Worm (Caenorhabditis elegans) whole organism, L1 larva: ENCODE measurements around the gene F32H5.1.
A peak's percentile ranks its signal among the peaks of the same experiment; 100 is the strongest.

Experiments used
- C04F5.9 ChIP-seq: sonication (generic microtip); optimal IDR thresholded peaks from 2 replicates; lab custom pipeline; 2016; ENCODE audit warnings: missing genetic modification characterization, missing compliant biosample characterization
- C16A3.4 ChIP-seq: fragments of 150-350 bp; optimal IDR thresholded peaks from 2 replicates; lab custom pipeline; 2014; ENCODE audit warnings: missing biosample characterization, missing genetic modification characterization
- C34B4.2 ChIP-seq: sonication (generic microtip); optimal IDR thresholded peaks from 2 replicates; lab custom pipeline; 2017; ENCODE audit warnings: mild to moderate bottlenecking, missing genetic modification characterization, missing compliant biosample characterization
- aha-1 ChIP-seq: fragments of 150-350 bp; optimal IDR thresholded peaks from 2 replicates; lab custom pipeline; 2014; ENCODE audit warnings: missing biosample characterization, missing genetic modification characterization
- alr-1 ChIP-seq: fragments of 200-800 bp; sonication (Bioruptor generic); optimal IDR thresholded peaks from 2 replicates; lab custom pipeline; 2018; ENCODE audit warnings: borderline replicate concordance, mild to moderate bottlenecking, missing genetic modification characterization, missing compliant biosample characterization
- ama-1 ChIP-seq: fragments of 150-350 bp; optimal IDR thresholded peaks from 2 replicates; lab custom pipeline; 2014
- blmp-1 ChIP-seq: fragments of 150-350 bp; optimal IDR thresholded peaks from 2 replicates; lab custom pipeline; 2014; ENCODE audit warnings: missing biosample characterization, missing genetic modification characterization
- ceh-63 ChIP-seq: fragments of 200-800 bp; sonication (Bioruptor generic); optimal IDR thresholded peaks from 2 replicates; lab custom pipeline; 2018; ENCODE audit warnings: mild to moderate bottlenecking, missing genetic modification characterization, missing compliant biosample characterization
- ceh-82 ChIP-seq, 3 experiments: fragments of 150-350 bp in 1 of 3; sonication (generic microtip) in 2 of 3; optimal IDR thresholded peaks; 2 replicates each; lab custom pipeline; 2014 to 2017; ENCODE audit warnings: missing biosample characterization in 3 of 3, missing genetic modification characterization in 3 of 3
- ceh-88 ChIP-seq: fragments of 200-800 bp; sonication (Bioruptor generic); IDR thresholded peaks from 2 replicates; pipeline ENCODE4 v1.3.6; 2022; ENCODE audit warnings: missing genetic modification characterization, missing compliant biosample characterization
- ceh-90 ChIP-seq: sonication (generic microtip); optimal IDR thresholded peaks from 2 replicates; lab custom pipeline; 2016; ENCODE audit warnings: missing genetic modification characterization, missing compliant biosample characterization
- dpl-1 ChIP-seq, 3 experiments: fragments of 150-350 bp in 2 of 3; sonication (generic microtip) in 1 of 3; optimal IDR thresholded peaks; 2 replicates each; lab custom pipeline; 2014 to 2017; ENCODE audit warnings: missing biosample characterization in 3 of 3, missing genetic modification characterization in 3 of 3, missing genetic modification reagents in 3 of 3
- dsc-1 ChIP-seq: sonication (generic microtip); optimal IDR thresholded peaks from 2 replicates; lab custom pipeline; 2016; ENCODE audit warnings: mild to moderate bottlenecking, missing genetic modification characterization, missing compliant biosample characterization
- efl-3 ChIP-seq: fragments of 200-800 bp; sonication (Bioruptor generic); optimal IDR thresholded peaks from 2 replicates; lab custom pipeline; 2018; ENCODE audit warnings: mild to moderate bottlenecking, missing genetic modification characterization, missing compliant biosample characterization
- egl-27 ChIP-seq, 2 experiments: fragments of 150-350 bp in 1 of 2; sonication (generic microtip); optimal IDR thresholded peaks; 3 replicates each; lab custom pipeline; 2017 to 2018; ENCODE audit warnings: missing biosample characterization in 2 of 2, missing genetic modification characterization in 2 of 2, missing genetic modification reagents in 2 of 2
- ets-5 ChIP-seq: fragments of 200-800 bp; sonication (Bioruptor generic); IDR thresholded peaks from 2 replicates; pipeline ENCODE4 v1.3.6; 2022; ENCODE audit warnings: missing genetic modification characterization, missing compliant biosample characterization
- fkh-8 ChIP-seq: sonication (generic microtip); optimal IDR thresholded peaks from 2 replicates; lab custom pipeline; 2016; ENCODE audit warnings: mild to moderate bottlenecking, missing genetic modification characterization, missing compliant biosample characterization
- hlh-17 ChIP-seq: fragments of 200-800 bp; sonication (Bioruptor generic); optimal IDR thresholded peaks from 2 replicates; lab custom pipeline; 2018; ENCODE audit warnings: missing genetic modification characterization, mild to moderate bottlenecking, missing compliant biosample characterization, moderate library complexity, borderline replicate concordance
- hlh-4 ChIP-seq: sonication (generic microtip); optimal IDR thresholded peaks from 2 replicates; lab custom pipeline; 2016; ENCODE audit warnings: mild to moderate bottlenecking, missing genetic modification characterization, missing compliant biosample characterization
- hpl-2 ChIP-seq: fragments of 150-350 bp; optimal IDR thresholded peaks from 2 replicates; lab custom pipeline; 2014; ENCODE audit warnings: missing biosample characterization, missing genetic modification reagents, missing genetic modification characterization
- lin-13 ChIP-seq: fragments of 150-350 bp; optimal IDR thresholded peaks from 2 replicates; lab custom pipeline; 2014; ENCODE audit warnings: missing biosample characterization, missing genetic modification reagents, missing genetic modification characterization
- lin-14 ChIP-seq: fragments of 200-800 bp; sonication (Bioruptor generic); optimal IDR thresholded peaks from 2 replicates; lab custom pipeline; 2018; ENCODE audit warnings: mild to moderate bottlenecking, missing genetic modification characterization, moderate library complexity, missing compliant biosample characterization
- lin-35 ChIP-seq, 2 experiments: fragments of 150-350 bp; optimal IDR thresholded peaks; 2 replicates each; lab custom pipeline; 2014; ENCODE audit warnings: missing biosample characterization in 2 of 2, missing genetic modification characterization in 2 of 2, missing genetic modification reagents in 2 of 2
- lin-39 ChIP-seq: fragments of 150-350 bp; optimal IDR thresholded peaks from 2 replicates; lab custom pipeline; 2014; ENCODE audit warnings: missing biosample characterization, missing genetic modification reagents, missing genetic modification characterization
- lir-3 ChIP-seq: sonication (generic microtip); optimal IDR thresholded peaks from 2 replicates; lab custom pipeline; 2016; ENCODE audit warnings: mild to moderate bottlenecking, missing genetic modification characterization, moderate library complexity, missing compliant biosample characterization; ENCODE audit not compliant: poor library complexity
- mep-1 ChIP-seq: fragments of 150-350 bp; optimal IDR thresholded peaks from 2 replicates; lab custom pipeline; 2014; ENCODE audit warnings: missing biosample characterization, missing genetic modification characterization
- nhr-11 ChIP-seq: fragments of 150-350 bp; optimal IDR thresholded peaks from 2 replicates; lab custom pipeline; 2014; ENCODE audit warnings: missing biosample characterization, missing genetic modification characterization
- nhr-19 ChIP-seq: fragments of 200-800 bp; sonication (Bioruptor generic); conservative IDR thresholded peaks from 2 replicates; pipeline ENCODE4 v1.3.6; 2022; ENCODE audit warnings: missing genetic modification characterization, missing compliant biosample characterization
- nhr-20 ChIP-seq: sonication (generic microtip); optimal IDR thresholded peaks from 2 replicates; lab custom pipeline; 2016; ENCODE audit warnings: mild to moderate bottlenecking, missing genetic modification characterization, missing compliant biosample characterization
- nhr-237 ChIP-seq: fragments of 150-350 bp; optimal IDR thresholded peaks from 2 replicates; lab custom pipeline; 2014; ENCODE audit warnings: missing biosample characterization, missing genetic modification characterization
- nhr-28 ChIP-seq: fragments of 150-350 bp; optimal IDR thresholded peaks from 2 replicates; lab custom pipeline; 2014; ENCODE audit warnings: missing biosample characterization, missing genetic modification characterization
- nhr-71 ChIP-seq: sonication (generic microtip); optimal IDR thresholded peaks from 2 replicates; lab custom pipeline; 2016; ENCODE audit warnings: mild to moderate bottlenecking, missing genetic modification characterization, moderate library complexity, missing compliant biosample characterization
- nhr-90 ChIP-seq: sonication (generic microtip); optimal IDR thresholded peaks from 2 replicates; lab custom pipeline; 2016; ENCODE audit warnings: mild to moderate bottlenecking, missing genetic modification characterization, missing compliant biosample characterization; ENCODE audit not compliant: poor library complexity
- pag-3 ChIP-seq: sonication (generic microtip); optimal IDR thresholded peaks from 2 replicates; lab custom pipeline; 2017; ENCODE audit warnings: missing genetic modification characterization, mild to moderate bottlenecking, missing compliant biosample characterization, antibody characterized with exemption, borderline replicate concordance; ENCODE audit not compliant: insufficient read depth
- pax-3 ChIP-seq: fragments of 200-800 bp; sonication (Bioruptor generic); optimal IDR thresholded peaks from 2 replicates; lab custom pipeline; 2018; ENCODE audit warnings: mild to moderate bottlenecking, missing genetic modification characterization, moderate library complexity, missing compliant biosample characterization
- pqm-1 ChIP-seq: sonication (generic microtip); optimal IDR thresholded peaks from 3 replicates; lab custom pipeline; 2017; ENCODE audit warnings: missing biosample characterization, missing genetic modification characterization
- rnt-1 ChIP-seq: sonication (generic microtip); optimal IDR thresholded peaks from 2 replicates; lab custom pipeline; 2016; ENCODE audit warnings: mild to moderate bottlenecking, missing genetic modification characterization, moderate library complexity, missing compliant biosample characterization
- skn-1 ChIP-seq: fragments of 150-350 bp; optimal IDR thresholded peaks from 2 replicates; lab custom pipeline; 2014; ENCODE audit warnings: missing biosample characterization, missing genetic modification characterization
- snpc-4 ChIP-seq: fragments of 150-350 bp; optimal IDR thresholded peaks from 2 replicates; lab custom pipeline; 2014; ENCODE audit warnings: missing biosample characterization, missing genetic modification characterization
- sup-37 ChIP-seq: fragments of 200-800 bp; sonication (Bioruptor generic); optimal IDR thresholded peaks from 2 replicates; lab custom pipeline; 2018; ENCODE audit warnings: mild to moderate bottlenecking, missing genetic modification characterization, missing compliant biosample characterization
- tbx-2 ChIP-seq: sonication (generic microtip); optimal IDR thresholded peaks from 2 replicates; lab custom pipeline; 2016; ENCODE audit warnings: missing genetic modification characterization, missing compliant biosample characterization
- unc-130 ChIP-seq: fragments of 150-350 bp; optimal IDR thresholded peaks from 2 replicates; lab custom pipeline; 2017; ENCODE audit warnings: missing biosample characterization, missing genetic modification characterization, inconsistent platforms
- vab-15 ChIP-seq: sonication (generic microtip); optimal IDR thresholded peaks from 2 replicates; lab custom pipeline; 2017; ENCODE audit warnings: missing genotype, mild to moderate bottlenecking, missing genetic modification characterization, missing compliant biosample characterization
- xbp-1 ChIP-seq: sonication (generic microtip); optimal IDR thresholded peaks from 2 replicates; lab custom pipeline; 2016; ENCODE audit warnings: missing genetic modification characterization, missing compliant biosample characterization
- zip-4 ChIP-seq: fragments of 200-800 bp; sonication (Bioruptor generic); optimal IDR thresholded peaks from 2 replicates; lab custom pipeline; 2018; ENCODE audit warnings: mild to moderate bottlenecking, missing genetic modification characterization, moderate library complexity, missing compliant biosample characterization
- ztf-11 ChIP-seq, 2 experiments: sonication (generic microtip); optimal IDR thresholded peaks; 2 replicates each; lab custom pipeline; 2016 to 2017; ENCODE audit warnings: missing genetic modification characterization in 2 of 2, missing biosample characterization in 1 of 2, missing compliant biosample characterization in 1 of 2
- ztf-4 ChIP-seq: fragments of 150-350 bp; optimal IDR thresholded peaks from 2 replicates; lab custom pipeline; 2014; ENCODE audit warnings: missing biosample characterization, missing genetic modification characterization

Gene F32H5.1

DNA sequence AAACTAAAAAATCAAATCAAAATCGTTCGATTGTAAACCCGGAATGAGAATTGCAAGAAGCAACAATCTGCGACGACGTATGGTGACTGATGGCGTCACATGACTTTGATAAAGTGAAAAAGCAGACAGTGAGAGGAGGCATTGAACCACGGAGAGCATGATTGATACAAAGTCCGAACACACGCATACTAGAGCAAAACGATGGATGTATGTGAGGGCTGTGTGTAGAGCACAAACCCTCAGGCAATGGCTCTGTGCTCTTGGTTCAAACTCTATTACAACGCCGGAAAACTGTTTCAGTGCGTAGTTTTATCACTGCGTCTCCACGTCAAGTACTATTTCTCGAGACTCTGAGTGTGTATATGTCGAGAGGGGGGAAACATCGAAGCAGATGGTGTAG is 44.7 kb upstream of the F32H5.1 start (continued):
- TF ChIP-seq nhr-90 (tag; lab: Kevin White, UChicago) (no peak), ama-1 (lab: Kevin White, UChicago) (no peak)

DNA sequence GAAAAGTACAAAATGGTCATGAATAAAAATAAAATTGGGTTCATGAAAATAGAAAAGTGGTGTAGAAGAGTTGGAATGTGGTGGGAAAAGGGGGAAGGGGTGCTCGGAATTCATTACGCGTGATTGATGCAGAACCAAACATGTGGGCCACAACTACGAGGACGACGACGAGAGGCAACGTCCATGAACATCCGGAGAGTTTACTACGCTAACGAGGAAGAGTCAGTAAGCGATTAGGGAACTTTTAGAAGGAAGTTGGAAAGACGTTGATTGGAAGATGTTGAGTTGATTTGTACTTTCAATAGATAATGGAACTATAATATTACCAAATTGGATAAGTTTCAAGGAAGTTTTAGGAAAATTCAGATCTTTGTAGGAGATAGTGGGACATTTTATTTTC is 43.8 kb upstream of the F32H5.1 start:
- TF ChIP-seq alr-1 (tag; lab: Kevin White, UChicago) = no peak
- peak; percentile 63 for TF ChIP-seq lin-14 (GFP tag; lab: Kevin White, UChicago)
- no peak for TF ChIP-seq ceh-63 (GFP tag; lab: Kevin White, UChicago)
- no peak for TF ChIP-seq dpl-1 (GFP tag; optimal IDR thresholded peaks at IDR 0.05; lab: Kevin White, UChicago)
- no peak for TF ChIP-seq pqm-1 (tag; lab: Kevin White, UChicago)
- TF ChIP-seq vab-15 = no peak
- TF ChIP-seq zip-4 = no peak
- TF ChIP-seq aha-1 (tag; lab: Kevin White, UChicago) = no peak
- TF ChIP-seq unc-130 (tag; lab: Kevin White, UChicago) = no peak
- TF ChIP-seq ceh-88 = no peak
- peak; percentile 38 for TF ChIP-seq dsc-1 (tag; lab: Kevin White, UChicago)

DNA sequence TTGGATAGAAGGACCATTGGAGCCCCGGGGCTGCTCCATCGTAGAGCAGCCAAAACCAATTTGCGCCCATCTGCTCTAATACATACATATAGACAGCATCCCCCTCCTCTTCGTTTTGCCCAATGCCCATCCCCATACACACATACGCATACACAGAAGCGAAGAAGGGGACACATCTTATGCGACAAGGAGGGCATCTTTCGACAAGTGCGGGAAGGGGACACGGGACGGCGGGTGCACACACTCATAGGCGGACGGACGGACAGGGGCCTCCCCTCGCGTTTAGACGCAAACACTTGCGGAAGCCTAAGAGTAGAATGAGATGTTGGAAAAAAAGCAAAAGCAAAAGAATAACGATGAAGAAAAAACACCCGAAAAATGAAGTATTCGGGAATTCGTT is 38.6 kb upstream of the F32H5.1 start:
- TF ChIP-seq nhr-20 (no peak), tbx-2 (tag; lab: Kevin White, UChicago) (peak; percentile 10), lin-39 (tag; lab: Kevin White, UChicago) (no peak), snpc-4 (tag; lab: Kevin White, UChicago) (no peak), dsc-1 (tag; lab: Kevin White, UChicago) (peak; percentile 54), ztf-11 (tag; optimal IDR thresholded peaks at IDR 0.05; lab: Kevin White, UChicago) (peak in 1 of 2 experiments; percentile 18), aha-1 (tag; lab: Kevin White, UChicago) (no peak), hpl-2 (GFP tag; lab: Kevin White, UChicago) (no peak), efl-3 (no peak), xbp-1 (no peak), ama-1 (lab: Kevin White, UChicago) (no peak), pqm-1 (tag; lab: Kevin White, UChicago) (no peak), hlh-4 (tag; lab: Kevin White, UChicago) (no peak), lir-3 (tag; lab: Kevin White, UChicago) (no peak), alr-1 (tag; lab: Kevin White, UChicago) (no peak), skn-1 (tag; lab: Kevin White, UChicago) (no peak), nhr-71 (tag; lab: Kevin White, UChicago) (no peak), ceh-90 (no peak), nhr-237 (no peak), lin-35 (GFP tag; optimal IDR thresholded peaks at IDR 0.05; lab: Kevin White, UChicago) (no peak), zip-4 (no peak), rnt-1 (tag; lab: Kevin White, UChicago) (peak; percentile 13), pag-3 (tag; lab: Kevin White, UChicago) (no peak), nhr-28 (no peak), ceh-82 (tag; optimal IDR thresholded peaks at IDR 0.05; lab: Kevin White, UChicago) (no peak), C16A3.4 (tag; lab: Kevin White, UChicago) (no peak), sup-37 (GFP tag; lab: Kevin White, UChicago) (no peak), lin-13 (no peak), nhr-11 (no peak), lin-14 (GFP tag; lab: Kevin White, UChicago) (peak; percentile 79), C34B4.2 (no peak), fkh-8 (tag; lab: Kevin White, UChicago) (no peak), hlh-17 (GFP tag; lab: Kevin White, UChicago) (no peak), ets-5 (GFP tag; lab: Robert Waterston, UW) (no peak), blmp-1 (no peak), egl-27 (tag; optimal IDR thresholded peaks at IDR 0.05; lab: Kevin White, UChicago) (no peak), pax-3 (tag; lab: Kevin White, UChicago) (no peak), unc-130 (tag; lab: Kevin White, UChicago) (no peak), mep-1 (tag; lab: Kevin White, UChicago) (no peak), ztf-4 (no peak), C04F5.9 (tag; lab: Kevin White, UChicago) (no peak), nhr-19 (GFP tag; lab: Robert Waterston, UW) (0 out of 2 replicates have a peak, but pooled peaks have one; percentile 7)
